Fruit fly (Drosophila melanogaster) whole organism, wandering third instar larva: Measurements from ENCODE around the gene Ets97D.

Experiments
- Dfd ChIP-seq: fragments of >200 bp; optimal IDR thresholded peaks from 2 replicates; lab custom pipeline; 2017; ENCODE audit warnings: missing biosample characterization, missing genetic modification characterization
- Hnf4 ChIP-seq: fragments of 200-800 bp; sonication (Bioruptor generic); optimal IDR thresholded peaks from 2 replicates; lab custom pipeline; 2016; ENCODE audit warnings: missing biosample characterization, mild to moderate bottlenecking, missing genetic modification characterization
- Hr83 ChIP-seq: fragments of 200-300 bp; sonication (Bioruptor generic); optimal IDR thresholded peaks from 2 replicates; lab custom pipeline; 2016; ENCODE audit warnings: missing biosample characterization, mild to moderate bottlenecking, missing genetic modification characterization, moderate library complexity; ENCODE audit not compliant: poor library complexity, severe bottlenecking
- Myc ChIP-seq: fragments of >200 bp; optimal IDR thresholded peaks from 2 replicates; lab custom pipeline; 2017
- Sp1 ChIP-seq: fragments of 200-800 bp; sonication (Bioruptor generic); optimal IDR thresholded peaks from 3 replicates; lab custom pipeline; 2019; ENCODE audit warnings: missing biosample characterization, mild to moderate bottlenecking, missing genetic modification characterization, moderate library complexity
- br ChIP-seq: fragments of 200-800 bp; sonication (Bioruptor generic); optimal IDR thresholded peaks from 2 replicates; lab custom pipeline; 2016; ENCODE audit warnings: missing biosample characterization, missing genetic modification characterization
- fru ChIP-seq: fragments of 200-800 bp; sonication (Bioruptor generic); optimal IDR thresholded peaks from 3 replicates; lab custom pipeline; 2016; ENCODE audit warnings: missing biosample characterization, mild to moderate bottlenecking, missing genetic modification characterization
- pan ChIP-seq: fragments of >200 bp; optimal IDR thresholded peaks from 2 replicates; lab custom pipeline; 2017
- woc ChIP-seq: sonication (Bioruptor generic); optimal IDR thresholded peaks from 2 replicates; lab custom pipeline; 2016; ENCODE audit warnings: missing biosample characterization, mild to moderate bottlenecking, missing genetic modification characterization

- TF ChIP-seq Hr83 (no peak), woc (GFP tag; lab: Kevin White, UChicago) (no peak), Dfd (no peak), pan (lab: Kevin White, UChicago) (no peak), fru (no peak), Sp1 (GFP tag; lab: Kevin White, UChicago) (no peak), Myc (lab: Kevin White, UChicago) (no peak), br (no peak), Hnf4 (GFP tag; lab: Kevin White, UChicago) (no peak)
These were observed 23.8 kb upstream of the Ets97D start for dm6 chr3R:26936501-26936900.
